Worm (Caenorhabditis elegans) whole organism, early embryonic: Measurements from ENCODE around the gene prx-6.

Experiments used
- B0310.2 ChIP-seq: sonication (generic microtip); optimal IDR thresholded peaks from 2 replicates; lab custom pipeline; 2016; ENCODE audit warnings: mild to moderate bottlenecking, missing genetic modification characterization, missing compliant biosample characterization
- F13C5.2 ChIP-seq: sonication (generic microtip); optimal IDR thresholded peaks from 2 replicates; lab custom pipeline; 2017; ENCODE audit warnings: mild to moderate bottlenecking, missing genetic modification characterization, inconsistent platforms, missing compliant biosample characterization
- aly-1 ChIP-seq: sonication (generic microtip); optimal IDR thresholded peaks from 2 replicates; lab custom pipeline; 2016; ENCODE audit warnings: missing genetic modification characterization, missing compliant biosample characterization
- ama-1 ChIP-seq: fragments of 150-350 bp; optimal IDR thresholded peaks from 2 replicates; lab custom pipeline; 2014
- ceh-13 ChIP-seq: fragments of 200-800 bp; sonication (Bioruptor generic); optimal IDR thresholded peaks from 2 replicates; lab custom pipeline; 2018; ENCODE audit warnings: mild to moderate bottlenecking, missing genetic modification characterization, missing compliant biosample characterization
- ceh-36 ChIP-seq: sonication (generic microtip); optimal IDR thresholded peaks from 2 replicates; lab custom pipeline; 2016; ENCODE audit warnings: missing genetic modification characterization, inconsistent platforms, missing compliant biosample characterization
- ets-7 ChIP-seq: sonication (generic microtip); optimal IDR thresholded peaks from 2 replicates; lab custom pipeline; 2016; ENCODE audit warnings: missing genotype, missing genetic modification characterization, missing compliant biosample characterization
- flt-1 ChIP-seq: fragments of 200-800 bp; sonication (Bioruptor generic); IDR thresholded peaks from 2 replicates; pipeline ENCODE4 v1.3.6; 2022; ENCODE audit warnings: missing genetic modification characterization, missing compliant biosample characterization
- hmbx-1 ChIP-seq: sonication (generic microtip); optimal IDR thresholded peaks from 2 replicates; lab custom pipeline; 2016; ENCODE audit warnings: mild to moderate bottlenecking, missing genetic modification characterization, missing compliant biosample characterization
- hmg-4 ChIP-seq: fragments of 200-800 bp; sonication (Bioruptor generic); optimal IDR thresholded peaks from 2 replicates; lab custom pipeline; 2018; ENCODE audit warnings: mild to moderate bottlenecking, missing genetic modification characterization, missing compliant biosample characterization
- hnd-1 ChIP-seq: sonication (generic microtip); optimal IDR thresholded peaks from 2 replicates; lab custom pipeline; 2016; ENCODE audit warnings: missing genetic modification characterization, missing compliant biosample characterization
- pes-1 ChIP-seq: fragments of 200-800 bp; sonication (Bioruptor generic); IDR thresholded peaks from 2 replicates; pipeline ENCODE4 v1.3.6; 2022; ENCODE audit warnings: missing genetic modification reagents, missing genetic modification characterization, missing compliant biosample characterization
- scrt-1 ChIP-seq: fragments of 200-800 bp; sonication (Bioruptor generic); IDR thresholded peaks from 2 replicates; pipeline ENCODE4 v1.3.6; 2022; ENCODE audit warnings: missing genetic modification characterization, missing compliant biosample characterization
- sea-1 ChIP-seq: fragments of 200-800 bp; sonication (Bioruptor generic); conservative IDR thresholded peaks from 2 replicates; pipeline ENCODE4 v1.3.6; 2022; ENCODE audit warnings: missing genetic modification characterization, missing compliant biosample characterization
- tbx-11 ChIP-seq: fragments of 200-800 bp; sonication (Bioruptor generic); IDR thresholded peaks from 2 replicates; pipeline ENCODE4 v1.3.6; 2022; ENCODE audit warnings: missing genetic modification characterization, missing compliant biosample characterization
- tbx-37 ChIP-seq: fragments of 200-800 bp; sonication (Bioruptor generic); conservative IDR thresholded peaks from 2 replicates; pipeline ENCODE4 v1.3.6; 2022; ENCODE audit warnings: missing genetic modification reagents, missing genetic modification characterization, missing compliant biosample characterization
- tra-4 ChIP-seq: sonication (generic microtip); optimal IDR thresholded peaks from 2 replicates; lab custom pipeline; 2017; ENCODE audit warnings: missing genetic modification characterization, missing compliant biosample characterization

prx-6 gene

DNA sequence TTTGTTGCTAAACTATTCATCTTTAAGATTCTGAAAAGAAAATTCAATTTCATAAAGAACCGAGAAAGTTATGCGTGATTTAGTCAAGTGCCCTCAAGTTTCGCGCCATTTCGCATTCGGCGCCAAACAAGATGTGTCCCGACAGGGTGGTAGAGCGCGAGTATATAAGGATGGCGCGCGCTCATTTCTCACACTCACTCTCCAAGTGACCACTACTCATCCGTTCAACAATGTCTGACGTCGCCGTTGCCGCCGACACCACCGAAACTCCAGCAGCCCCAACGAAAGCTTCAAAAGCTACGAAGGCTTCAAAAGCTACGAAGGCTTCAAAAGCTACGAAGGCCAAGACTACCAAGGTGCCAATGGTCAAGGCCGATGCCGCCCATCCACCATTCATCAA, 34.2 kb upstream of the prx-6 start, which contains the start of gene hil-4:
Gene hil-4, plus strand, starts transcription at position 191 of the 400 bp plus-strand sequence.
- TF ChIP-seq aly-1 (tag; lab: Kevin White, UChicago) (no peak), hnd-1 (tag; lab: Kevin White, UChicago) (no peak), tra-4 (tag; lab: Kevin White, UChicago) (no peak), sea-1 (no peak), hmg-4 (GFP tag; lab: Kevin White, UChicago) (no peak), F13C5.2 (tag; lab: Kevin White, UChicago) (no peak), scrt-1 (no peak)

DNA sequence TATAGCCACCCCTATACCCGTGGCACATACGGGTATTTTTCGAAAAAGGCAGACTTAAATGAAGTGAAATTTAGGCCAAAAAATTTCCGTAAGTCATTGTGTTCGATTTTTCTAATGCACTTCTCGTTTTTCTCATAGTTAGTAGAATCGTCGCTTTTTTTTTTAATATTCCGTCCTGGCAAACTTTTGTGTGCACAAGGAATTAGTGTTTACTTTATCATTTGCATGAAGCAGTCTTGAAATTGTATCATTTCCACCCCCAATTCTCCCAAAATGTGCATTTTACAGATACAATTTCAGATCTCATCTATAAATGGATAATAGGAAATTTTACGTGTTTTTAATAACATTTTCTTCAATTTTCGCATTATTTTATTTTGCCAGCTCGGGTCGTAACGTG, 30.4 kb upstream of the prx-6 start, which contains the start of gene C18G1.6:
Gene C18G1.6, plus strand, starts transcription at position 301 of the 400 bp plus-strand sequence.
- TF ChIP-seq F13C5.2 (tag; lab: Kevin White, UChicago) (no peak), flt-1 (GFP tag; lab: Robert Waterston, UW) (no peak), tbx-11 (GFP tag; lab: Robert Waterston, UW) (no peak), ama-1 (lab: Kevin White, UChicago) (no peak), tbx-37 (GFP tag; lab: Robert Waterston, UW) (no peak), ets-7 (tag; lab: Kevin White, UChicago) (no peak), ceh-13 (GFP tag; lab: Kevin White, UChicago) (no peak), sea-1 (no peak), hmbx-1 (tag; lab: Kevin White, UChicago) (no peak), pes-1 (GFP tag; lab: Robert Waterston, UW) (no peak), hnd-1 (tag; lab: Kevin White, UChicago) (no peak), aly-1 (tag; lab: Kevin White, UChicago) (no peak), hmg-4 (GFP tag; lab: Kevin White, UChicago) (no peak), ceh-36 (no peak), tra-4 (tag; lab: Kevin White, UChicago) (no peak), scrt-1 (no peak), B0310.2 (tag; lab: Kevin White, UChicago) (no peak)

- TF ChIP-seq ama-1 (lab: Kevin White, UChicago) (no peak), flt-1 (GFP tag; lab: Robert Waterston, UW) (no peak), tra-4 (tag; lab: Kevin White, UChicago) (no peak), ceh-36 (no peak), scrt-1 (no peak), F13C5.2 (tag; lab: Kevin White, UChicago) (no peak), sea-1 (no peak), hmg-4 (GFP tag; lab: Kevin White, UChicago) (no peak), tbx-37 (GFP tag; lab: Robert Waterston, UW) (no peak), ets-7 (tag; lab: Kevin White, UChicago) (no peak), hmbx-1 (tag; lab: Kevin White, UChicago) (no peak), tbx-11 (GFP tag; lab: Robert Waterston, UW) (no peak), aly-1 (tag; lab: Kevin White, UChicago) (no peak), pes-1 (GFP tag; lab: Robert Waterston, UW) (no peak), B0310.2 (tag; lab: Kevin White, UChicago) (no peak), ceh-13 (GFP tag; lab: Kevin White, UChicago) (no peak)
These were observed 25.4 kb upstream of the prx-6 start, which contains the start of gene C18G1.7 for ce11 chrV:4745269-4745668. C18G1.7 (plus strand) TSS chrV:4745569.

DNA sequence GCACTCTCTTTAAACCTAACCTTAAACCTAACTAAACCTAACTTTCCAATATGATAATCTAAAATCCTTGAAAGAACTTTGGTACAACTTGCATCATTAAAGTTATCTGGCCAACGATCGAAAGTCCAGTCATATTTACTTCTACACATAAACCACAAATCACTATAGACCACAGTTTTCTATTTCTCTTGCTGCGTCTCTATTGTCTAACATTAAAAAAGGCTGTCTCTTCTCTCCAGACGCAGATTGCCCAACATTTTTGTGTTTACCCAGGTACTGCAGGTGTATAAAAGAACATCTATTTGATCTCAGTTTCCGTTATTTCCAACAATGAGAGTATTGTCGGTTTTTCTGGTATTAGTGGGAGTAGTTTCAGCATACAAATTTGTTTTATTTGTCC, 22.3 kb upstream of the prx-6 start, which contains the start of gene ugt-61:
Gene ugt-61, plus strand, starts transcription at position 233 of the 400 bp plus-strand sequence.
- TF ChIP-seq hnd-1 (tag; lab: Kevin White, UChicago), result no peak
- no peak for TF ChIP-seq F13C5.2 (tag; lab: Kevin White, UChicago)
- TF ChIP-seq tra-4 (tag; lab: Kevin White, UChicago), result no peak
- no peak for TF ChIP-seq ama-1 (lab: Kevin White, UChicago)
- TF ChIP-seq tbx-11 (GFP tag; lab: Robert Waterston, UW), result no peak
- TF ChIP-seq hmbx-1 (tag; lab: Kevin White, UChicago), result no peak

- TF ChIP-seq ets-7 (tag; lab: Kevin White, UChicago), result no peak
- no peak for TF ChIP-seq ceh-36
These were observed 17.8 kb upstream of the prx-6 start, which contains the start of gene F39G3.2 for ce11 chrV:4737727-4738126. F39G3.2 (plus strand) TSS chrV:4737831.

ce11 chrV:4734608-4735007, 14.7 kb upstream of the prx-6 start:
- TF ChIP-seq ceh-13 (GFP tag; lab: Kevin White, UChicago) (no peak), tra-4 (tag; lab: Kevin White, UChicago) (no peak), B0310.2 (tag; lab: Kevin White, UChicago) (no peak), pes-1 (GFP tag; lab: Robert Waterston, UW) (no peak), scrt-1 (no peak), ama-1 (lab: Kevin White, UChicago) (no peak), hnd-1 (tag; lab: Kevin White, UChicago) (no peak), tbx-11 (GFP tag; lab: Robert Waterston, UW) (no peak), ets-7 (tag; lab: Kevin White, UChicago) (no peak), hmg-4 (GFP tag; lab: Kevin White, UChicago) (no peak)

ce11 chrV:4733952-4734351, 14.1 kb upstream of the prx-6 start:
- no peak for TF ChIP-seq hmg-4 (GFP tag; lab: Kevin White, UChicago)
- TF ChIP-seq ama-1 (lab: Kevin White, UChicago), result no peak
- TF ChIP-seq tbx-37 (GFP tag; lab: Robert Waterston, UW), result no peak
- TF ChIP-seq F13C5.2 (tag; lab: Kevin White, UChicago), result no peak
- no peak for TF ChIP-seq hnd-1 (tag; lab: Kevin White, UChicago)
- TF ChIP-seq tra-4 (tag; lab: Kevin White, UChicago), result no peak
- no peak for TF ChIP-seq ceh-13 (GFP tag; lab: Kevin White, UChicago)
- TF ChIP-seq flt-1 (GFP tag; lab: Robert Waterston, UW), result no peak
- TF ChIP-seq sea-1, result no peak
- no peak for TF ChIP-seq hmbx-1 (tag; lab: Kevin White, UChicago)
- no peak for TF ChIP-seq ceh-36
- no peak for TF ChIP-seq pes-1 (GFP tag; lab: Robert Waterston, UW)
